Worm (Caenorhabditis elegans) whole organism, midembryonic: Measurements from ENCODE around the gene cyp-33C6.

Source experiments
- flt-1 ChIP-seq: fragments of 200-800 bp; sonication (Bioruptor generic); IDR thresholded peaks from 2 replicates; pipeline ENCODE4 v1.3.6; 2022; ENCODE audit warnings: missing genetic modification characterization, missing compliant biosample characterization
- klf-2 ChIP-seq: fragments of 200-800 bp; sonication (Bioruptor generic); conservative IDR thresholded peaks from 2 replicates; pipeline ENCODE4 v1.3.6; 2022; ENCODE audit warnings: missing genetic modification reagents, missing genetic modification characterization, missing compliant biosample characterization
- ref-1 ChIP-seq: fragments of 200-800 bp; sonication (Bioruptor generic); conservative IDR thresholded peaks from 2 replicates; pipeline ENCODE4 v1.3.6; 2022; ENCODE audit warnings: missing genetic modification reagents, missing genetic modification characterization, missing compliant biosample characterization

- TF ChIP-seq ref-1: no peak
- TF ChIP-seq flt-1: no peak
- no peak for TF ChIP-seq klf-2 (GFP tag; lab: Robert Waterston, UW)
These were observed 48.8 kb downstream of the cyp-33C6 start for ce11 chrV:2200402-2200801.
